Fruit fly (Drosophila melanogaster) whole organism, embryonic: ENCODE data around the gene CG44362.

Source experiments
- CG10267 ChIP-seq: fragments of 200-800 bp; sonication (Bioruptor generic); optimal IDR thresholded peaks from 2 replicates; lab custom pipeline; 2018; ENCODE audit warnings: missing biosample characterization, mild to moderate bottlenecking, missing genetic modification characterization, moderate library complexity
- CG12942 ChIP-seq: fragments of 200-800 bp; sonication (Bioruptor generic); optimal IDR thresholded peaks from 3 replicates; lab custom pipeline; 2016; ENCODE audit warnings: missing biosample characterization, missing genetic modification characterization
- CG17829 ChIP-seq: fragments of 200-800 bp; optimal IDR thresholded peaks from 2 replicates; lab custom pipeline; 2019; ENCODE audit warnings: missing biosample characterization, mild to moderate bottlenecking, missing genetic modification characterization, moderate library complexity
- CG18262 ChIP-seq: fragments of 200-800 bp; optimal IDR thresholded peaks from 3 replicates; lab custom pipeline; 2019; ENCODE audit warnings: missing biosample characterization, mild to moderate bottlenecking, missing genetic modification characterization, moderate library complexity
- CG18764 ChIP-seq: fragments of 200-800 bp; sonication (Bioruptor generic); optimal IDR thresholded peaks from 3 replicates; lab custom pipeline; 2016; ENCODE audit warnings: missing biosample characterization, missing genetic modification characterization
- CG2202 ChIP-seq: fragments of 200-800 bp; sonication (Bioruptor generic); optimal IDR thresholded peaks from 2 replicates; lab custom pipeline; 2018; ENCODE audit warnings: missing biosample characterization, mild to moderate bottlenecking, missing genetic modification characterization
- CG33213 ChIP-seq: fragments of 200-800 bp; sonication (Bioruptor generic); optimal IDR thresholded peaks from 3 replicates; lab custom pipeline; 2016; ENCODE audit warnings: missing biosample characterization, missing genetic modification characterization
- CG3838 ChIP-seq: fragments of 200-800 bp; sonication (Bioruptor generic); optimal IDR thresholded peaks from 3 replicates; lab custom pipeline; 2016; ENCODE audit warnings: missing biosample characterization, missing genetic modification characterization
- CG4328 ChIP-seq: fragments of 200-800 bp; sonication (Bioruptor generic); optimal IDR thresholded peaks from 3 replicates; lab custom pipeline; 2017; ENCODE audit warnings: missing biosample characterization, missing genetic modification reagents, missing genetic modification characterization
- CG7556 ChIP-seq: fragments of 200-800 bp; sonication (Bioruptor generic); optimal IDR thresholded peaks from 2 replicates; lab custom pipeline; 2017; ENCODE audit warnings: missing biosample characterization, mild to moderate bottlenecking, missing genetic modification characterization
- CG7839 ChIP-seq: fragments of 200-800 bp; sonication (Bioruptor generic); optimal IDR thresholded peaks from 3 replicates; lab custom pipeline; 2018; ENCODE audit warnings: missing biosample characterization, mild to moderate bottlenecking, missing genetic modification characterization, moderate library complexity
- CG8944 ChIP-seq: fragments of 200-800 bp; sonication (Bioruptor generic); optimal IDR thresholded peaks from 3 replicates; lab custom pipeline; 2016; ENCODE audit warnings: missing biosample characterization, missing genetic modification characterization
- CTCF ChIP-seq: fragments of 200-800 bp; sonication (Bioruptor generic); optimal IDR thresholded peaks from 2 replicates; lab custom pipeline; 2017; ENCODE audit warnings: missing biosample characterization, mild to moderate bottlenecking, missing genetic modification characterization, moderate library complexity
- CoRest ChIP-seq: fragments of 200-800 bp; sonication (Bioruptor generic); optimal IDR thresholded peaks from 3 replicates; lab custom pipeline; 2018; ENCODE audit warnings: missing biosample characterization, mild to moderate bottlenecking, missing genetic modification characterization, moderate library complexity
- D ChIP-seq, 2 experiments: fragments of 200-800 bp in 1 of 2; fragments of >200 bp in 1 of 2; sonication (Bioruptor generic) in 1 of 2; optimal IDR thresholded peaks; 2 replicates in 1 of 2; 3 replicates in 1 of 2; lab custom pipeline; 2017; ENCODE audit warnings: mild to moderate bottlenecking in 1 of 2, missing biosample characterization in 1 of 2, missing genetic modification characterization in 1 of 2, missing genetic modification reagents in 1 of 2
- Dfd ChIP-seq, 2 experiments: fragments of >200 bp; optimal IDR thresholded peaks; 2 replicates each; lab custom pipeline; 2017; ENCODE audit warnings: missing biosample characterization in 2 of 2, missing genetic modification characterization in 2 of 2
- Fer2 ChIP-seq: fragments of 200-800 bp; sonication (Bioruptor generic); optimal IDR thresholded peaks from 2 replicates; lab custom pipeline; 2018; ENCODE audit warnings: missing biosample characterization, mild to moderate bottlenecking, missing genetic modification characterization, moderate library complexity
- Hr3 ChIP-seq: fragments of 200-800 bp; sonication (Bioruptor generic); optimal IDR thresholded peaks from 3 replicates; lab custom pipeline; 2016; ENCODE audit warnings: missing biosample characterization, missing genetic modification characterization
- Hr51 ChIP-seq, 2 experiments: fragments of 200-800 bp; sonication (Bioruptor generic); optimal IDR thresholded peaks; 2 replicates in 1 of 2; 3 replicates in 1 of 2; lab custom pipeline; 2016 to 2018; ENCODE audit warnings: missing biosample characterization in 2 of 2, missing genetic modification characterization in 2 of 2, mild to moderate bottlenecking in 1 of 2, moderate library complexity in 1 of 2
- MBD-R2 ChIP-seq: fragments of 200-800 bp; sonication (Bioruptor generic); IDR thresholded peaks from 2 replicates; pipeline ENCODE4 v1.3.6; 2022; ENCODE audit warnings: missing biosample characterization, missing genetic modification characterization
- MESR4 ChIP-seq: fragments of 200-800 bp; sonication (Bioruptor generic); optimal IDR thresholded peaks from 2 replicates; lab custom pipeline; 2018; ENCODE audit warnings: missing biosample characterization, mild to moderate bottlenecking, missing genetic modification characterization, moderate library complexity
- Nf-YB ChIP-seq: fragments of 200-800 bp; sonication (Bioruptor generic); optimal IDR thresholded peaks from 3 replicates; lab custom pipeline; 2019; ENCODE audit warnings: missing biosample characterization, mild to moderate bottlenecking, missing genetic modification characterization, moderate library complexity
- NfI ChIP-seq: fragments of 200-800 bp; sonication (Bioruptor generic); optimal IDR thresholded peaks from 3 replicates; lab custom pipeline; 2018; ENCODE audit warnings: missing biosample characterization, mild to moderate bottlenecking, missing genetic modification characterization, moderate library complexity
- Oaz ChIP-seq: fragments of 200-800 bp; sonication (Bioruptor generic); IDR thresholded peaks from 2 replicates; pipeline ENCODE4 v1.3.6; 2022; ENCODE audit warnings: missing biosample characterization, missing genetic modification characterization
- Ptx1 ChIP-seq: fragments of 200-800 bp; sonication (Bioruptor generic); IDR thresholded peaks from 2 replicates; pipeline ENCODE4 v1.3.6; 2022; ENCODE audit warnings: missing biosample characterization, missing genetic modification characterization
- Sox100B ChIP-seq: fragments of 200-800 bp; sonication (Bioruptor generic); optimal IDR thresholded peaks from 3 replicates; lab custom pipeline; 2018; ENCODE audit warnings: missing biosample characterization, mild to moderate bottlenecking, missing genetic modification characterization
- Xbp1 ChIP-seq: fragments of 200-800 bp; sonication (Bioruptor generic); optimal IDR thresholded peaks from 3 replicates; lab custom pipeline; 2016; ENCODE audit warnings: missing biosample characterization, mild to moderate bottlenecking, missing genetic modification characterization
- az2 ChIP-seq: fragments of 200-800 bp; sonication (Bioruptor generic); optimal IDR thresholded peaks from 3 replicates; lab custom pipeline; 2016; ENCODE audit warnings: missing biosample characterization, missing genetic modification characterization
- bsh ChIP-seq, 2 experiments: fragments of 200-800 bp; sonication (Bioruptor generic); optimal IDR thresholded peaks; 2 replicates each; lab custom pipeline; 2017 to 2018; ENCODE audit warnings: mild to moderate bottlenecking in 2 of 2, missing biosample characterization in 2 of 2, missing genetic modification characterization in 2 of 2, moderate library complexity in 1 of 2
- cad ChIP-seq: fragments of >200 bp; optimal IDR thresholded peaks from 2 replicates; lab custom pipeline; 2017; ENCODE audit warnings: missing biosample characterization, missing genetic modification characterization
- chif ChIP-seq, 2 experiments: fragments of 200-800 bp; sonication (Bioruptor generic); optimal IDR thresholded peaks; 3 replicates each; lab custom pipeline; 2016; ENCODE audit warnings: missing biosample characterization in 2 of 2, missing genetic modification characterization in 2 of 2
- dmrt11E ChIP-seq: fragments of 200-800 bp; sonication (Bioruptor generic); optimal IDR thresholded peaks from 3 replicates; lab custom pipeline; 2018; ENCODE audit warnings: missing biosample characterization, mild to moderate bottlenecking, missing genetic modification characterization, moderate library complexity
- dmrt99B ChIP-seq: fragments of 200-800 bp; sonication (Bioruptor generic); optimal IDR thresholded peaks from 2 replicates; lab custom pipeline; 2018; ENCODE audit warnings: missing biosample characterization, mild to moderate bottlenecking, missing genetic modification characterization, moderate library complexity
- esg ChIP-seq: fragments of 200-800 bp; sonication (Bioruptor generic); conservative IDR thresholded peaks from 2 replicates; pipeline ENCODE4 v1.3.6; 2022; ENCODE audit warnings: missing biosample characterization, missing genetic modification characterization
- grau ChIP-seq: fragments of 200-800 bp; optimal IDR thresholded peaks from 3 replicates; lab custom pipeline; 2019; ENCODE audit warnings: missing biosample characterization, mild to moderate bottlenecking, missing genetic modification characterization, moderate library complexity
- gro ChIP-seq: fragments of 200-800 bp; sonication (Bioruptor generic); optimal IDR thresholded peaks from 2 replicates; lab custom pipeline; 2016; ENCODE audit warnings: missing biosample characterization, missing genetic modification characterization
- her ChIP-seq: fragments of 200-800 bp; sonication (Bioruptor generic); optimal IDR thresholded peaks from 2 replicates; lab custom pipeline; 2016; ENCODE audit warnings: missing biosample characterization, missing genetic modification characterization
- jumu ChIP-seq: fragments of 200-800 bp; sonication (Bioruptor generic); optimal IDR thresholded peaks from 3 replicates; lab custom pipeline; 2016; ENCODE audit warnings: missing biosample characterization, missing genetic modification characterization
- lilli ChIP-seq: fragments of 200-800 bp; sonication (Bioruptor generic); optimal IDR thresholded peaks from 3 replicates; lab custom pipeline; 2016; ENCODE audit warnings: missing biosample characterization, missing genetic modification characterization
- oc ChIP-seq: fragments of 200-800 bp; sonication (Bioruptor generic); optimal IDR thresholded peaks from 2 replicates; lab custom pipeline; 2018; ENCODE audit warnings: missing biosample characterization, mild to moderate bottlenecking, missing genetic modification characterization, moderate library complexity
- pb ChIP-seq: fragments of 200-800 bp; sonication (Bioruptor generic); optimal IDR thresholded peaks from 3 replicates; lab custom pipeline; 2016; ENCODE audit warnings: missing biosample characterization, missing genetic modification characterization
- phol ChIP-seq: fragments of 200-800 bp; sonication (Bioruptor generic); optimal IDR thresholded peaks from 3 replicates; lab custom pipeline; 2018; ENCODE audit warnings: missing biosample characterization, mild to moderate bottlenecking, missing genetic modification characterization, moderate library complexity
- prd ChIP-seq, 3 experiments: fragments of >200 bp in 2 of 3; fragments of 200-800 bp in 1 of 3; sonication (Bioruptor generic) in 1 of 3; optimal IDR thresholded peaks in 2 of 3; IDR thresholded peaks in 1 of 3; 2 replicates in 2 of 3; 3 replicates in 1 of 3; pipeline versions ENCODE4 v1.3.6 to Lab custom; 2017 to 2022; ENCODE audit warnings: missing biosample characterization in 1 of 3, missing genetic modification characterization in 1 of 3
- psq ChIP-seq: fragments of 200-800 bp; sonication (Bioruptor generic); optimal IDR thresholded peaks from 2 replicates; lab custom pipeline; 2017; ENCODE audit warnings: missing biosample characterization, missing genetic modification characterization
- run ChIP-seq: fragments of 200-800 bp; sonication (Bioruptor generic); optimal IDR thresholded peaks from 3 replicates; lab custom pipeline; 2018; ENCODE audit warnings: missing biosample characterization, mild to moderate bottlenecking, missing genetic modification characterization
- sens ChIP-seq: fragments of 200-800 bp; sonication (Bioruptor generic); peaks from one replicate; lab custom pipeline; 2016; ENCODE audit warnings: missing biosample characterization, missing genetic modification characterization
- sim ChIP-seq: fragments of 200-800 bp; sonication (Bioruptor generic); IDR thresholded peaks from 2 replicates; pipeline ENCODE4 v1.3.6; 2022; ENCODE audit warnings: missing biosample characterization, missing genetic modification characterization
- tio ChIP-seq: fragments of 200-800 bp; sonication (Bioruptor generic); optimal IDR thresholded peaks from 2 replicates; lab custom pipeline; 2017; ENCODE audit warnings: missing biosample characterization, missing genetic modification characterization, inconsistent platforms
- zf30C ChIP-seq: fragments of 200-800 bp; sonication (Bioruptor generic); optimal IDR thresholded peaks from 3 replicates; lab custom pipeline; 2018; ENCODE audit warnings: missing biosample characterization, mild to moderate bottlenecking, missing genetic modification characterization

Gene CG44362

dm6 chr3L:11407202-11407829, 10.0 kb downstream of the CG44362 start (continued):
- TF ChIP-seq CG2202 (tag; lab: Kevin White, UChicago) (peak; percentile 8), Dfd (GFP tag; optimal IDR thresholded peaks at IDR 0.05; lab: Kevin White, UChicago) (no peak), Nf-YB (no peak), jumu (GFP tag; lab: Kevin White, UChicago) (no peak), Sox100B (GFP tag; lab: Kevin White, UChicago) (peak; percentile 28), D (optimal IDR thresholded peaks at IDR 0.05; lab: Kevin White, UChicago) (no peak), D (GFP tag; optimal IDR thresholded peaks at IDR 0.05; lab: Kevin White, UChicago) (peak; percentile 30), Hr3 (GFP tag; lab: Kevin White, UChicago) (no peak), gro (GFP tag; lab: Kevin White, UChicago) (no peak), CG10267 (tag; lab: Kevin White, UChicago) (peak; percentile 1), CG8944 (no peak), MESR4 (GFP tag; lab: Kevin White, UChicago) (no peak), pb (GFP tag; lab: Kevin White, UChicago) (no peak), Xbp1 (GFP tag; lab: Kevin White, UChicago) (peak; percentile 19), prd (optimal IDR thresholded peaks at IDR 0.05; lab: Kevin White, UChicago) (no peak), prd (GFP tag; IDR thresholded peaks at IDR 0.05; lab: Robert Waterston, UW) (peak; percentile 16; the same call in 1 of the 3 replicates), sim (GFP tag; lab: Robert Waterston, UW) (0 out of 2 replicates have a peak, but pooled peaks have one; percentile 29), CG7556 (peak; percentile 28), psq (no peak), CTCF (GFP tag; lab: Kevin White, UChicago) (no peak), MBD-R2 (GFP tag; lab: Robert Waterston, UW) (no peak), NfI (GFP tag; lab: Kevin White, UChicago) (no peak), oc (tag; lab: Kevin White, UChicago) (peak; percentile 77), esg (no peak), Hr51 (GFP tag; optimal IDR thresholded peaks at IDR 0.05; lab: Kevin White, UChicago) (peak in 1 of 2 experiments; percentile 45), Oaz (GFP tag; lab: Robert Waterston, UW) (no peak), bsh (GFP tag; optimal IDR thresholded peaks at IDR 0.05; lab: Kevin White, UChicago) (peak in 1 of 2 experiments; percentile 39), CG18764 (no peak), tio (GFP tag; lab: Kevin White, UChicago) (peak; percentile 19), CG12942 (GFP tag; lab: Kevin White, UChicago) (no peak), CoRest (tag; lab: Kevin White, UChicago) (peak; percentile 18), her (GFP tag; lab: Kevin White, UChicago) (no peak), CG3838 (GFP tag; lab: Kevin White, UChicago) (no peak), phol (peak; percentile 24), run (tag; lab: Kevin White, UChicago) (peak; percentile 65), CG17829 (tag; lab: Kevin White, UChicago) (peak; percentile 20), grau (tag; lab: Kevin White, UChicago) (peak; percentile 78), Fer2 (tag; lab: Kevin White, UChicago) (no peak), cad (GFP tag; lab: Kevin White, UChicago) (no peak), lilli (GFP tag; lab: Kevin White, UChicago) (no peak), zf30C (no peak), dmrt11E (tag; lab: Kevin White, UChicago) (peak; percentile 11), dmrt99B (tag; lab: Kevin White, UChicago) (peak; percentile 36), CG7839 (tag; lab: Kevin White, UChicago) (peak; percentile 3), chif (GFP tag; optimal IDR thresholded peaks at IDR 0.05; lab: Kevin White, UChicago) (no peak), sens (peak; percentile 77), CG18262 (tag; lab: Kevin White, UChicago) (peak; percentile 50), Ptx1 (GFP tag; lab: Robert Waterston, UW) (0 out of 2 replicates have a peak, but pooled peaks have one; percentile 5), CG33213 (GFP tag; lab: Kevin White, UChicago) (no peak), CG4328 (GFP tag; lab: Kevin White, UChicago) (no peak), az2 (GFP tag; lab: Kevin White, UChicago) (peak; percentile 22)
